Fruit fly (Drosophila melanogaster) whole organism, embryonic: ENCODE measurements around the gene car.

Experiments used
- Adf1 ChIP-seq: fragments of 200-800 bp; sonication (Bioruptor generic); IDR thresholded peaks from 2 replicates; pipeline ENCODE4 v1.3.6; 2022; ENCODE audit warnings: missing biosample characterization, missing genetic modification characterization
- Awh ChIP-seq: fragments of 200-800 bp; sonication (Bioruptor generic); IDR thresholded peaks from 2 replicates; pipeline ENCODE4, ENCODE4 v1.3.6; 2022; ENCODE audit warnings: missing biosample characterization, missing genetic modification characterization
- BEAF-32 ChIP-seq: fragments of 200-800 bp; sonication (Bioruptor generic); optimal IDR thresholded peaks from 3 replicates; lab custom pipeline; 2017; ENCODE audit warnings: missing biosample characterization, missing genetic modification characterization, mild to moderate bottlenecking, moderate library complexity, missing genetic modification reagents
- Blimp-1 ChIP-seq: fragments of 200-800 bp; sonication (Bioruptor generic); optimal IDR thresholded peaks from 3 replicates; lab custom pipeline; 2018; ENCODE audit warnings: missing biosample characterization, missing genetic modification characterization, mild to moderate bottlenecking, moderate library complexity, missing genetic modification reagents
- Bteb2 ChIP-seq: fragments of 200-800 bp; sonication (Bioruptor generic); optimal IDR thresholded peaks from 2 replicates; lab custom pipeline; 2016; ENCODE audit warnings: missing biosample characterization, missing genetic modification characterization
- CG11504 ChIP-seq: fragments of 200-800 bp; sonication (Bioruptor generic); optimal IDR thresholded peaks from 3 replicates; lab custom pipeline; 2019; ENCODE audit warnings: missing biosample characterization, mild to moderate bottlenecking, missing genetic modification characterization, moderate library complexity
- CG12236 ChIP-seq: fragments of 200-800 bp; sonication (Bioruptor generic); optimal IDR thresholded peaks from 2 replicates; lab custom pipeline; 2016; ENCODE audit warnings: missing biosample characterization, missing genetic modification characterization
- CG12299 ChIP-seq: fragments of 200-800 bp; sonication (Bioruptor generic); optimal IDR thresholded peaks from 2 replicates; lab custom pipeline; 2018; ENCODE audit warnings: missing biosample characterization, mild to moderate bottlenecking, missing genetic modification characterization
- CG12942 ChIP-seq: fragments of 200-800 bp; sonication (Bioruptor generic); optimal IDR thresholded peaks from 3 replicates; lab custom pipeline; 2016; ENCODE audit warnings: missing biosample characterization, missing genetic modification characterization
- CG13894 ChIP-seq: fragments of 200-800 bp; sonication (Bioruptor generic); optimal IDR thresholded peaks from 3 replicates; lab custom pipeline; 2018; ENCODE audit warnings: missing biosample characterization, mild to moderate bottlenecking, missing genetic modification characterization, moderate library complexity
- CG15269 ChIP-seq: fragments of 200-800 bp; sonication (Bioruptor generic); optimal IDR thresholded peaks from 2 replicates; lab custom pipeline; 2018; ENCODE audit warnings: missing biosample characterization, mild to moderate bottlenecking, missing genetic modification characterization, moderate library complexity
- CG17568 ChIP-seq: fragments of 200-800 bp; sonication (Bioruptor generic); optimal IDR thresholded peaks from 2 replicates; lab custom pipeline; 2018; ENCODE audit warnings: missing biosample characterization, mild to moderate bottlenecking, missing genetic modification characterization, moderate library complexity
- CG17829 ChIP-seq: fragments of 200-800 bp; optimal IDR thresholded peaks from 2 replicates; lab custom pipeline; 2019; ENCODE audit warnings: missing biosample characterization, mild to moderate bottlenecking, missing genetic modification characterization, moderate library complexity
- CG1832 ChIP-seq: fragments of 200-800 bp; sonication (Bioruptor generic); optimal IDR thresholded peaks from 2 replicates; lab custom pipeline; 2017; ENCODE audit warnings: missing biosample characterization, mild to moderate bottlenecking, missing genetic modification characterization, inconsistent platforms
- CG2678 ChIP-seq: fragments of 200-800 bp; sonication (Bioruptor generic); optimal IDR thresholded peaks from 3 replicates; lab custom pipeline; 2019; ENCODE audit warnings: missing biosample characterization, mild to moderate bottlenecking, missing genetic modification characterization, moderate library complexity
- CG32767 ChIP-seq: fragments of 200-800 bp; sonication (Bioruptor generic); IDR thresholded peaks from 2 replicates; pipeline ENCODE4 v1.3.6; 2022; ENCODE audit warnings: missing biosample characterization, missing genetic modification characterization
- CG3726 ChIP-seq: fragments of 200-800 bp; sonication (Bioruptor generic); IDR thresholded peaks from 3 replicates; pipeline ENCODE4, ENCODE4 v1.3.6; 2022; ENCODE audit warnings: missing biosample characterization, missing genetic modification characterization
- CG4820 ChIP-seq: fragments of 200-800 bp; sonication (Bioruptor generic); optimal IDR thresholded peaks from 3 replicates; lab custom pipeline; 2016; ENCODE audit warnings: missing biosample characterization, missing genetic modification characterization
- CG5953 ChIP-seq: fragments of 200-800 bp; sonication (Bioruptor generic); IDR thresholded peaks from 2 replicates; pipeline ENCODE4 v1.3.6; 2022; ENCODE audit warnings: missing biosample characterization, missing genetic modification characterization
- CG6813 ChIP-seq: fragments of 200-800 bp; sonication (Bioruptor generic); optimal IDR thresholded peaks from 2 replicates; lab custom pipeline; 2017; ENCODE audit warnings: missing biosample characterization, missing genetic modification characterization, mild to moderate bottlenecking, moderate library complexity, missing genetic modification reagents
- CG8089 ChIP-seq: fragments of 200-800 bp; sonication (Bioruptor generic); optimal IDR thresholded peaks from 3 replicates; lab custom pipeline; 2016; ENCODE audit warnings: missing biosample characterization, missing genetic modification characterization
- CG8478 ChIP-seq: fragments of >200 bp; optimal IDR thresholded peaks from 2 replicates; lab custom pipeline; 2018
- CG9817 ChIP-seq: fragments of 200-800 bp; sonication (Bioruptor generic); optimal IDR thresholded peaks from 2 replicates; lab custom pipeline; 2018; ENCODE audit warnings: missing biosample characterization, mild to moderate bottlenecking, missing genetic modification characterization, moderate library complexity
- CG9932 ChIP-seq: fragments of 200-800 bp; sonication (Bioruptor generic); IDR thresholded peaks from 2 replicates; pipeline ENCODE4 v1.3.6; 2022; ENCODE audit warnings: missing biosample characterization, missing genetic modification characterization
- Dp ChIP-seq: fragments of 200-800 bp; sonication (Bioruptor generic); optimal IDR thresholded peaks from 2 replicates; lab custom pipeline; 2018; ENCODE audit warnings: missing biosample characterization, mild to moderate bottlenecking, missing genetic modification characterization, moderate library complexity
- Dref ChIP-seq: fragments of 200-800 bp; sonication (Bioruptor generic); IDR thresholded peaks from 2 replicates; pipeline ENCODE4 v1.3.6; 2022; ENCODE audit warnings: missing biosample characterization, missing genetic modification characterization
- Hr3 ChIP-seq: fragments of 200-800 bp; sonication (Bioruptor generic); optimal IDR thresholded peaks from 3 replicates; lab custom pipeline; 2016; ENCODE audit warnings: missing biosample characterization, missing genetic modification characterization
- Jarid2 ChIP-seq: fragments of 200-800 bp; sonication (Bioruptor generic); optimal IDR thresholded peaks from 3 replicates; lab custom pipeline; 2017; ENCODE audit warnings: mild to moderate bottlenecking, missing biosample characterization, missing genetic modification reagents, missing genetic modification characterization
- Kr ChIP-seq: fragments of 200-800 bp; sonication (Bioruptor generic); optimal IDR thresholded peaks from 2 replicates; lab custom pipeline; 2017; ENCODE audit warnings: missing biosample characterization, mild to moderate bottlenecking, missing genetic modification characterization
- Lim3 ChIP-seq: fragments of 200-800 bp; sonication (Bioruptor generic); IDR thresholded peaks from 2 replicates; pipeline ENCODE4 v1.3.6; 2022; ENCODE audit warnings: missing biosample characterization, missing genetic modification characterization
- MBD-R2 ChIP-seq: fragments of 200-800 bp; sonication (Bioruptor generic); IDR thresholded peaks from 2 replicates; pipeline ENCODE4 v1.3.6; 2022; ENCODE audit warnings: missing biosample characterization, missing genetic modification characterization
- MESR4 ChIP-seq: fragments of 200-800 bp; sonication (Bioruptor generic); optimal IDR thresholded peaks from 2 replicates; lab custom pipeline; 2018; ENCODE audit warnings: missing biosample characterization, mild to moderate bottlenecking, missing genetic modification characterization, moderate library complexity
- Max ChIP-seq: fragments of 200-800 bp; sonication (Bioruptor generic); optimal IDR thresholded peaks from 2 replicates; lab custom pipeline; 2016; ENCODE audit warnings: missing biosample characterization, mild to moderate bottlenecking, missing genetic modification characterization
- NC2α ChIP-seq: fragments of 200-800 bp; sonication (Bioruptor generic); optimal IDR thresholded peaks from 2 replicates; lab custom pipeline; 2016; ENCODE audit warnings: missing biosample characterization, missing genetic modification characterization
- Nf-YA ChIP-seq: fragments of 200-800 bp; sonication (Bioruptor generic); IDR thresholded peaks from 2 replicates; pipeline ENCODE4 v1.3.6; 2022; ENCODE audit warnings: missing biosample characterization, missing genetic modification characterization
- Nf-YB ChIP-seq: fragments of 200-800 bp; sonication (Bioruptor generic); optimal IDR thresholded peaks from 3 replicates; lab custom pipeline; 2019; ENCODE audit warnings: missing biosample characterization, mild to moderate bottlenecking, missing genetic modification characterization, moderate library complexity
- Nf-YC ChIP-seq: fragments of 200-800 bp; optimal IDR thresholded peaks from 3 replicates; lab custom pipeline; 2019; ENCODE audit warnings: missing biosample characterization, mild to moderate bottlenecking, missing genetic modification characterization, moderate library complexity
- Optix ChIP-seq: fragments of 200-800 bp; sonication (Bioruptor generic); IDR thresholded peaks from 3 replicates; pipeline ENCODE4 v1.3.6; 2022; ENCODE audit warnings: missing biosample characterization, missing genetic modification characterization
- Side ChIP-seq: fragments of 200-800 bp; sonication (Bioruptor generic); optimal IDR thresholded peaks from 2 replicates; lab custom pipeline; 2016; ENCODE audit warnings: missing biosample characterization, missing genetic modification characterization
- Trl ChIP-seq, 3 experiments: fragments of >200 bp in 2 of 3; fragments of 200-800 bp in 1 of 3; sonication (Bioruptor generic) in 1 of 3; optimal IDR thresholded peaks; 2 replicates in 1 of 3; 3 replicates in 2 of 3; lab custom pipeline; 2016 to 2017; ENCODE audit warnings: missing biosample characterization in 1 of 3, missing genetic modification characterization in 1 of 3
- ab ChIP-seq: fragments of 200-800 bp; sonication (Bioruptor generic); optimal IDR thresholded peaks from 2 replicates; lab custom pipeline; 2016; ENCODE audit warnings: missing biosample characterization, missing genetic modification characterization
- da ChIP-seq: fragments of 200-800 bp; sonication (Bioruptor generic); optimal IDR thresholded peaks from 2 replicates; lab custom pipeline; 2016; ENCODE audit warnings: missing biosample characterization, missing genetic modification characterization
- dan ChIP-seq: fragments of 200-800 bp; sonication (Bioruptor generic); IDR thresholded peaks from 2 replicates; pipeline ENCODE4 v1.3.6; 2022; ENCODE audit warnings: missing biosample characterization, missing genetic modification characterization
- dimm ChIP-seq: fragments of 200-800 bp; sonication (Bioruptor generic); IDR thresholded peaks from 2 replicates; pipeline ENCODE4 v1.3.6; 2022; ENCODE audit warnings: missing biosample characterization, missing genetic modification characterization
- en ChIP-seq: fragments of 200-800 bp; sonication (Bioruptor generic); optimal IDR thresholded peaks from 2 replicates; lab custom pipeline; 2016; ENCODE audit warnings: missing biosample characterization, missing genetic modification characterization
- gcm ChIP-seq: fragments of 200-800 bp; sonication (Bioruptor generic); optimal IDR thresholded peaks from 2 replicates; lab custom pipeline; 2019; ENCODE audit warnings: missing biosample characterization, mild to moderate bottlenecking, missing genetic modification characterization, moderate library complexity
- peb ChIP-seq: fragments of 200-800 bp; sonication (Bioruptor generic); IDR thresholded peaks from 2 replicates; pipeline ENCODE4 v1.3.6; 2022; ENCODE audit warnings: missing biosample characterization, missing genetic modification characterization
- prd ChIP-seq, 3 experiments: fragments of >200 bp in 2 of 3; fragments of 200-800 bp in 1 of 3; sonication (Bioruptor generic) in 1 of 3; optimal IDR thresholded peaks in 2 of 3; IDR thresholded peaks in 1 of 3; 2 replicates in 2 of 3; 3 replicates in 1 of 3; pipeline versions ENCODE4 v1.3.6 to Lab custom; 2017 to 2022; ENCODE audit warnings: missing biosample characterization in 1 of 3, missing genetic modification characterization in 1 of 3
- seq ChIP-seq: fragments of 200-800 bp; sonication (Bioruptor generic); IDR thresholded peaks from 2 replicates; pipeline ENCODE4 v1.3.6; 2022; ENCODE audit warnings: missing biosample characterization, missing genetic modification characterization
- tll ChIP-seq, 2 experiments: fragments of 200-800 bp in 1 of 2; fragments of >200 bp in 1 of 2; sonication (Bioruptor generic) in 1 of 2; optimal IDR thresholded peaks; 2 replicates each; lab custom pipeline; 2017 to 2019; ENCODE audit warnings: missing biosample characterization in 2 of 2, missing genetic modification characterization in 2 of 2, mild to moderate bottlenecking in 1 of 2, moderate library complexity in 1 of 2
- wdn ChIP-seq: fragments of 200-800 bp; sonication (Bioruptor generic); IDR thresholded peaks from 2 replicates; pipeline ENCODE4 v1.3.6; 2022; ENCODE audit warnings: missing biosample characterization, missing genetic modification characterization
- yki ChIP-seq: fragments of >200 bp; optimal IDR thresholded peaks from 3 replicates; lab custom pipeline; 2018

Gene car

dm6 chrX:19546658-19547038 is 19.2 kb upstream of the car start (continued):
- no peak for TF ChIP-seq CG15269 (tag; lab: Kevin White, UChicago)
- TF ChIP-seq Dp (GFP tag; lab: Kevin White, UChicago): no peak
- TF ChIP-seq Adf1: peak; percentile 94
- peak; percentile 28; the same call in 1 of the 2 replicates for TF ChIP-seq seq
- no peak for TF ChIP-seq CG8089 (GFP tag; lab: Kevin White, UChicago)
- no peak for TF ChIP-seq yki (lab: Kevin White, UChicago)
- TF ChIP-seq da (GFP tag; lab: Kevin White, UChicago): no peak
- TF ChIP-seq CG17829 (tag; lab: Kevin White, UChicago): no peak
- no peak for TF ChIP-seq CG5953 (GFP tag; lab: Robert Waterston, UW)
- TF ChIP-seq Optix (GFP tag; lab: Robert Waterston, UW): no peak
- no peak for TF ChIP-seq NC2α
- no peak for TF ChIP-seq CG11504 (tag; lab: Kevin White, UChicago)
- peak; percentile 40 to 50 for TF ChIP-seq Trl (optimal IDR thresholded peaks at IDR 0.05; lab: Kevin White, UChicago)
- no peak for TF ChIP-seq Trl (GFP tag; optimal IDR thresholded peaks at IDR 0.05; lab: Kevin White, UChicago)
- peak; percentile 96 for TF ChIP-seq Nf-YB (GFP tag; lab: Kevin White, UChicago)
- peak; percentile 30 for TF ChIP-seq Jarid2 (GFP tag; lab: Kevin White, UChicago)
- no peak for TF ChIP-seq CG3726 (GFP tag; lab: Robert Waterston, UW)
- no peak for TF ChIP-seq Dref
- TF ChIP-seq MBD-R2 (GFP tag; lab: Robert Waterston, UW): no peak
- TF ChIP-seq CG8478 (lab: Kevin White, UChicago): no peak
- TF ChIP-seq CG32767: no peak
- no peak for TF ChIP-seq CG17568 (GFP tag; lab: Kevin White, UChicago)
- TF ChIP-seq CG12942: no peak
- no peak for TF ChIP-seq Hr3 (GFP tag; lab: Kevin White, UChicago)
- no peak for TF ChIP-seq Side
- no peak for TF ChIP-seq CG9932 (GFP tag; lab: Robert Waterston, UW)
- no peak for TF ChIP-seq CG2678 (tag; lab: Kevin White, UChicago)
- no peak for TF ChIP-seq prd (optimal IDR thresholded peaks at IDR 0.05; lab: Kevin White, UChicago)
- TF ChIP-seq prd (GFP tag; IDR thresholded peaks at IDR 0.05; lab: Robert Waterston, UW): no peak
- no peak for TF ChIP-seq CG12299 (tag; lab: Kevin White, UChicago)
- no peak for TF ChIP-seq CG12236 (GFP tag; lab: Kevin White, UChicago)
- TF ChIP-seq Awh (GFP tag; lab: Robert Waterston, UW): no peak
- no peak for TF ChIP-seq MESR4 (GFP tag; lab: Kevin White, UChicago)
- peak; percentile 96 for TF ChIP-seq Nf-YC
- peak in 1 of 2 experiments; percentile 68 for TF ChIP-seq tll (GFP tag; optimal IDR thresholded peaks at IDR 0.05; lab: Kevin White, UChicago)
- no peak for TF ChIP-seq CG4820 (GFP tag; lab: Kevin White, UChicago)
- TF ChIP-seq peb: no peak
- TF ChIP-seq Lim3: no peak
- no peak for TF ChIP-seq Bteb2 (GFP tag; lab: Kevin White, UChicago)
- no peak for TF ChIP-seq CG9817 (tag; lab: Kevin White, UChicago)
- no peak for TF ChIP-seq Kr
- no peak for TF ChIP-seq Blimp-1 (GFP tag; lab: Kevin White, UChicago)
- TF ChIP-seq dimm (GFP tag; lab: Robert Waterston, UW): no peak
- no peak for TF ChIP-seq en (GFP tag; lab: Kevin White, UChicago)
- no peak for TF ChIP-seq Max (GFP tag; lab: Kevin White, UChicago)
- TF ChIP-seq BEAF-32 (GFP tag; lab: Kevin White, UChicago): no peak
- TF ChIP-seq CG1832 (GFP tag; lab: Kevin White, UChicago): peak; percentile 95
- no peak for TF ChIP-seq CG6813
- TF ChIP-seq Nf-YA (GFP tag; lab: Robert Waterston, UW): peak; percentile 78
- TF ChIP-seq ab (GFP tag; lab: Kevin White, UChicago): no peak
- TF ChIP-seq dan (GFP tag; lab: Robert Waterston, UW): no peak
- TF ChIP-seq CG13894 (tag; lab: Kevin White, UChicago): no peak
- TF ChIP-seq gcm (GFP tag; lab: Kevin White, UChicago): no peak
- TF ChIP-seq wdn (GFP tag; lab: Robert Waterston, UW): no peak
